Worm (Caenorhabditis elegans): Measurements from ENCODE around the gene mks-2.

Gene mks-2

DNA sequence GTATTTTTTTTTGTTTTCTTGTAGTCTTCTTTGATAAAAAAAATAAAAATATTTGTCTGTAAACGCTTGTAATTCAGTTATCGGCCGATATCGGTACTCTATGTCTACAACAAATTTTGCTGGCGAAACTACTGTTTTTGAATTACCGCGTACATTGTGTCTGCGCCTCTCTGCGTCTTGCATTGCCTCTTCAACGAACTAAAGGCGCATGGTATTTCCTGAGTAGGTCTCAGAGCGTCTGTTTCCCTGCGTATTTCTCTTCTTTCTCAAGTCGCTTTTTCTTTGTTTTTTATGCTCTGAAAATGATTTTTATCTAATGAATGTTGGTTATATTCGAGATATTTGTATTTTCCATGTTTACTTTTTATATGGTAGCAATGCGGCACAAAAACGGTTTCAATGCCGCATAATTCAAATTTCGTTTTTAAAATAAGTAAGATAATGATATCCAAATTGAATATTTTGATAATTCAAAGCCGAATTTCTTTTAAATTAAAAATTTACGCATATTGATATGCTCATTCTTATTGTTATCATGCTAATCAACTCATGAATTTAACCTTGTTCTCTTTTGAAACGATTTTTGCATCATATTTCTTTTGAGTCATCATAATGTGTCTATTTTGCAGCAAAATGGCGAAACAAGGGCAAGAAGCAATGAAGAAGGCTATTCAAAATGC, 31.7 kb upstream of the mks-2 start, which contains the start of gene phb-2 (continued):
- TF ChIP-seq sup-37 (GFP tag; optimal IDR thresholded peaks at IDR 0.05) (no peak), nhr-71 (tag; optimal IDR thresholded peaks at IDR 0.05) (peak; percentile 88), vab-15 (tag; optimal IDR thresholded peaks at IDR 0.05) (peak; percentile 16), fkh-10 (GFP tag; optimal IDR thresholded peaks at IDR 0.05) (peak; percentile 7), lin-14 (GFP tag; optimal IDR thresholded peaks at IDR 0.05) (peak; percentile 73), unc-130 (tag; optimal IDR thresholded peaks at IDR 0.05) (peak; percentile 82), hlh-4 (tag; optimal IDR thresholded peaks at IDR 0.05) (no peak), sox-4 (tag; optimal IDR thresholded peaks at IDR 0.05) (peak; percentile 3), unc-98 (GFP tag; IDR thresholded peaks at IDR 0.05) (no peak), fos-1 (tag; optimal IDR thresholded peaks at IDR 0.05) (peak; percentile 63), snu-23 (GFP tag; optimal IDR thresholded peaks at IDR 0.05) (peak; percentile 87), egl-13 (tag; optimal IDR thresholded peaks at IDR 0.05) (no peak), sptf-1 (tag; optimal IDR thresholded peaks at IDR 0.05) (no peak), C16A3.4 (tag; optimal IDR thresholded peaks at IDR 0.05) (peak; percentile 79), snpc-4 (tag; optimal IDR thresholded peaks at IDR 0.05) (peak; percentile 54), unc-86 (tag; optimal IDR thresholded peaks at IDR 0.05) (peak; percentile 63), ceh-63 (GFP tag; optimal IDR thresholded peaks at IDR 0.05) (no peak), grh-1 (GFP tag; IDR thresholded peaks at IDR 0.05) (peak; percentile 59), alr-1 (tag; optimal IDR thresholded peaks at IDR 0.05; ENCODE audit: borderline replicate concordance) (no peak), lir-3 (tag; optimal IDR thresholded peaks at IDR 0.05; ENCODE audit: poor library complexity) (peak; percentile 67), ceh-90 (tag; optimal IDR thresholded peaks at IDR 0.05) (no peak), C34B4.2 (tag; optimal IDR thresholded peaks at IDR 0.05) (no peak), blmp-1 (tag; optimal IDR thresholded peaks at IDR 0.05) (peak; percentile 73), swsn-7 (tag; optimal IDR thresholded peaks at IDR 0.05) (peak; percentile 70), F16B12.6 (tag; optimal IDR thresholded peaks at IDR 0.05) (peak; percentile 60), rnt-1 (tag; optimal IDR thresholded peaks at IDR 0.05) (peak; percentile 84), mef-2 (tag; optimal IDR thresholded peaks at IDR 0.05) (no peak), fkh-8 (tag; optimal IDR thresholded peaks at IDR 0.05) (peak; percentile 64), tlp-1 (tag; optimal IDR thresholded peaks at IDR 0.05) (no peak), nhr-237 (tag; optimal IDR thresholded peaks at IDR 0.05) (no peak), nhr-76 (tag; optimal IDR thresholded peaks at IDR 0.05) (no peak), xbp-1 (tag; optimal IDR thresholded peaks at IDR 0.05) (peak; percentile 74), jun-1 (tag; optimal IDR thresholded peaks at IDR 0.05) (peak; percentile 68), mab-9 (GFP tag; IDR thresholded peaks at IDR 0.05) (peak; percentile 11; the same call in 1 of the 2 replicates), tbx-2 (tag; optimal IDR thresholded peaks at IDR 0.05) (peak; percentile 80), nhr-90 (tag; optimal IDR thresholded peaks at IDR 0.05; ENCODE audit: poor library complexity) (peak; percentile 73), egl-27 (tag; optimal IDR thresholded peaks at IDR 0.05) (no peak), lin-13 (GFP tag; optimal IDR thresholded peaks at IDR 0.05) (peak; percentile 70), pax-3 (tag; optimal IDR thresholded peaks at IDR 0.05) (no peak), unc-30 (tag; optimal IDR thresholded peaks at IDR 0.05) (no peak), dsc-1 (tag; optimal IDR thresholded peaks at IDR 0.05) (peak; percentile 44), aly-2 (tag; optimal IDR thresholded peaks at IDR 0.05) (peak; percentile 46), ces-1 (GFP tag; optimal IDR thresholded peaks at IDR 0.05) (no peak), elt-2 (tag; optimal IDR thresholded peaks at IDR 0.05) (no peak), ama-1 (optimal IDR thresholded peaks at IDR 0.05) (peak; percentile 6), dpl-1 (GFP tag; optimal IDR thresholded peaks at IDR 0.05) (peak; percentile 97 to 98 (median 97)), lin-15B (tag; optimal IDR thresholded peaks at IDR 0.05) (peak; percentile 72), ceh-8 (GFP tag; optimal IDR thresholded peaks at IDR 0.05) (no peak), nhr-47 (tag; optimal IDR thresholded peaks at IDR 0.05) (peak; percentile 82), lin-39 (tag; optimal IDR thresholded peaks at IDR 0.05) (no peak), Y116A8C.19 (tag; optimal IDR thresholded peaks at IDR 0.05; ENCODE audit: borderline replicate concordance) (no peak)
